Fruit fly (Drosophila melanogaster): ENCODE results near the gene Vps16B.

Vps16B gene

DNA sequence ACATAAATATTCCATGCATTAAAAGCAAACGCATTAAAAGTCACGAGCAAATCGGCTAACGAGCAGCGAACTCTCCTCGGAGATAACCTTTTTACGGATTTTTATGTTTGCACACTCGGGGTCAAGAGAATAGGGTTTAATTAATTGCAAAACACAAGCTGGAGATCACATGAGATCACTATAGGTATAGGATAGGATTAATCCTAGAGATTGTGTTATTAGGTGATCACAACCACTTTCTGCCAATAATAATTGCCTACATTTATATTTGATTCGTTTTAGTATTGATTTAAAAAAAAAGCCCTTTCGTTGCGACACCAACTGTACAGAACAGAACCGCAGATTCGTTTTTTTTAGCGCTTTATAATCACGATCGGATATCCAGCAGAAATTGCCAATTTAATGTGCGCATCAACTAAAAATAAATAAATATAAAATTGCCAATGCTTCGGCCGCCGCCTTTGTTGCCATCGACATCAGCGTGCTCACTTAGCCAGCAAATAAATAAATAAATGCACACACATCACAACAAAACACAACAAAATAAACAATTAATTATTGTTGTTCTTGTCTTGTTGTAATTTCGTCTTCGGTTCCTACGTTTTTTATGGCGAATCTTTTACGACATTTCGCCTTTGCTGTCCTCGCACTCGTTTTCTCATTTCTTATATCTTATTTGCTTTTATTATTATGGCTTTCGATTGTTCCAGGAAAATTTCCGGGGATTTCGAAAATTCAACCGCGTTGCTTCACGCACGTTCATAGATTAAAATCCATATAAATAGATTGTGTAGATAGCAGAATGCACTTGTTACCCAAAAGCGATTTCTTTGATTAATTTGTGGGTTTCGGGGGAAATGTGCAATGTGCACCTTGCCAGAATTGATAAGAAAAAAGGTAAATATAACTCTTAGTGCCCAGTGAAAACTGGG is 40.2 kb downstream of the Vps16B start:
- TF ChIP-seq ey (GFP tag; optimal IDR thresholded peaks at IDR 0.05) (no peak), dl (GFP tag; optimal IDR thresholded peaks at IDR 0.05; ENCODE audit: insufficient read depth in 1 of 2, partially characterized antibody in 2 of 2) (no peak), dsf (GFP tag; optimal IDR thresholded peaks at IDR 0.05; ENCODE audit: borderline replicate concordance) (no peak), Sp1 (GFP tag; optimal IDR thresholded peaks at IDR 0.05) (no peak), Hr83 (GFP tag; optimal IDR thresholded peaks at IDR 0.05; ENCODE audit: poor library complexity, severe bottlenecking) (no peak), Dif (GFP tag; optimal IDR thresholded peaks at IDR 0.05; ENCODE audit: partially characterized antibody) (no peak), CG9705 (GFP tag; optimal IDR thresholded peaks at IDR 0.05) (no peak), N (GFP tag; optimal IDR thresholded peaks at IDR 0.05) (no peak), h (GFP tag; optimal IDR thresholded peaks at IDR 0.05) (peak; percentile 63), sage (GFP tag; optimal IDR thresholded peaks at IDR 0.05) (no peak), Jra (GFP tag; optimal IDR thresholded peaks at IDR 0.05) (no peak), Vsx2 (GFP tag; optimal IDR thresholded peaks at IDR 0.05; ENCODE audit: partially characterized antibody) (no peak), tai (GFP tag; optimal IDR thresholded peaks at IDR 0.05) (no peak), jim (GFP tag; optimal IDR thresholded peaks at IDR 0.05) (no peak), pan (optimal IDR thresholded peaks at IDR 0.05) (no peak), foxo (GFP tag; optimal IDR thresholded peaks at IDR 0.05) (peak in 1 of 2 experiments; percentile 9), Rel (GFP tag; optimal IDR thresholded peaks at IDR 0.05) (no peak), Rel (tag; optimal IDR thresholded peaks at IDR 0.05) (peak; percentile 98), Hr78 (GFP tag; optimal IDR thresholded peaks at IDR 0.05) (no peak), CrebA (GFP tag; optimal IDR thresholded peaks at IDR 0.05; ENCODE audit: borderline replicate concordance) (no peak)

DNA sequence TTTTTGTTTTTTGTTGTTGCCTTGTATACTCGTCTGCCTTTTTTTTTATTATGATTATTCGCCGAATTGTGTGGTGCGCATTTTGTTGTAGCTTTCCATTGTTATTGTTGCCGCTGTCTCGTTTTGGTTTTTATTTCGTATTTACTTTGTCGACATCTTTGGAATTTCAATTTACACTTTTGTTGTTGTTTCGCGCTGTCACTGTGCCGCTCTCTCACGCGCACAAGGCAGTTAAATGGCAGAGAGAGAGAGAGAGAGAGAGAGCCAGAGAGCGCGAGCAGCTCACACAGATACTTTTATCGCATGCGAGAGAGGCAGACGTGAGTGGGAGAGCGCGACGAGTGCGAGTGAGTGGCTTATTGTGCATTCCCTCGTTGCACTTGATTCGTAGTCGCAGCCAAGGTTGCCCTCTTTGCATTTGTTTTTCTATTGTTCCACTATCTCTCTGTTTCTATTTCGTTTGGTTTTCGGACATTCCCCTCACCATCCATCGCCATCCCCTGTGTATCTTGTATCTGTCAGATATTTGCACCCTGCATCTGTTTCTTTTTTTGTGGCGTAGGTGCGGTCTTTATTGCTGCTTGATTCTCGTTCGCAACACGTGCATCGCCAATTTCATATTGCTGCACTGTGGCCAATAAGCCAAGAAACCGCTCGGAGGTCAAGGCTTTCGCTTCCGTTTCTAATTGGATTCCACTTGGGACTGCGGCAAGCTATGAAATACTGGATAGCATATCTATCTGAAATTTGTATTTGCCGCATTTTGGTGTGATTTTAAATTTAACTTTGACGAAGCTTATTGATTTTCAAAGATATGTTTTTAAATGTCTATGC is 41.7 kb downstream of the Vps16B start:
- peak; percentile 62 for TF ChIP-seq Hr83 (GFP tag; optimal IDR thresholded peaks at IDR 0.05; ENCODE audit: poor library complexity, severe bottlenecking)
- TF ChIP-seq Dif (GFP tag; optimal IDR thresholded peaks at IDR 0.05; ENCODE audit: partially characterized antibody), result peak; percentile 100
- no peak for TF ChIP-seq dsf (GFP tag; optimal IDR thresholded peaks at IDR 0.05; ENCODE audit: borderline replicate concordance)
- TF ChIP-seq GATAd (GFP tag; optimal IDR thresholded peaks at IDR 0.05), result no peak
- TF ChIP-seq N (GFP tag; optimal IDR thresholded peaks at IDR 0.05), result no peak
- peak; percentile 49 for TF ChIP-seq CG32264 (GFP tag; optimal IDR thresholded peaks at IDR 0.05)
- TF ChIP-seq psq (GFP tag; optimal IDR thresholded peaks at IDR 0.05), result peak; percentile 81
- TF ChIP-seq h (GFP tag; optimal IDR thresholded peaks at IDR 0.05), result peak; percentile 10
- TF ChIP-seq brk (GFP tag; optimal IDR thresholded peaks at IDR 0.05), result peak; percentile 15
- peak; percentile 98 for TF ChIP-seq Vsx2 (GFP tag; optimal IDR thresholded peaks at IDR 0.05; ENCODE audit: partially characterized antibody)
- TF ChIP-seq usp (GFP tag; optimal IDR thresholded peaks at IDR 0.05), result no peak
- TF ChIP-seq Dfd (GFP tag; optimal IDR thresholded peaks at IDR 0.05), result no peak
- TF ChIP-seq foxo (GFP tag; optimal IDR thresholded peaks at IDR 0.05), result no peak
- no peak for TF ChIP-seq pan (optimal IDR thresholded peaks at IDR 0.05)
- no peak for TF ChIP-seq Sp1 (GFP tag; optimal IDR thresholded peaks at IDR 0.05)
- peak; percentile 43 for TF ChIP-seq Rel (GFP tag; optimal IDR thresholded peaks at IDR 0.05)
- TF ChIP-seq Rel (tag; optimal IDR thresholded peaks at IDR 0.05), result peak; percentile 70
- no peak for TF ChIP-seq fru (GFP tag; optimal IDR thresholded peaks at IDR 0.05)
- TF ChIP-seq lola (GFP tag; optimal IDR thresholded peaks at IDR 0.05), result no peak
- peak; percentile 45 for TF ChIP-seq sage (GFP tag; optimal IDR thresholded peaks at IDR 0.05)
- TF ChIP-seq CrebA (GFP tag; optimal IDR thresholded peaks at IDR 0.05; ENCODE audit: borderline replicate concordance), result peak; percentile 82
- TF ChIP-seq rgr (GFP tag; optimal IDR thresholded peaks at IDR 0.05), result peak; percentile 24
- peak; percentile 98 to 99 for TF ChIP-seq dl (GFP tag; optimal IDR thresholded peaks at IDR 0.05; ENCODE audit: insufficient read depth in 1 of 2, partially characterized antibody in 2 of 2)
- peak; percentile 9 for TF ChIP-seq OdsH (GFP tag; optimal IDR thresholded peaks at IDR 0.05)
- peak; percentile 54 for TF ChIP-seq jim (GFP tag; optimal IDR thresholded peaks at IDR 0.05)

dm6 chr3R:29773833-29774324 is 42.4 kb downstream of the Vps16B start:
- TF ChIP-seq sv (GFP tag; optimal IDR thresholded peaks at IDR 0.05), result peak; percentile 75
- peak; percentile 77 for TF ChIP-seq OdsH (GFP tag; optimal IDR thresholded peaks at IDR 0.05)
- no peak for TF ChIP-seq Hr83 (GFP tag; optimal IDR thresholded peaks at IDR 0.05; ENCODE audit: poor library complexity, severe bottlenecking)
- TF ChIP-seq Myc (optimal IDR thresholded peaks at IDR 0.05), result no peak
- TF ChIP-seq ey (GFP tag; optimal IDR thresholded peaks at IDR 0.05), result peak; percentile 90
- TF ChIP-seq brk (GFP tag; optimal IDR thresholded peaks at IDR 0.05), result no peak
- peak; percentile 79 for TF ChIP-seq woc (GFP tag; optimal IDR thresholded peaks at IDR 0.05)
- no peak for TF ChIP-seq Jra (GFP tag; optimal IDR thresholded peaks at IDR 0.05)
- TF ChIP-seq h (GFP tag; optimal IDR thresholded peaks at IDR 0.05), result peak; percentile 69
- TF ChIP-seq tai (GFP tag; optimal IDR thresholded peaks at IDR 0.05), result peak; percentile 43
- peak; percentile 80 for TF ChIP-seq fru (GFP tag; optimal IDR thresholded peaks at IDR 0.05)
- peak; percentile 51 to 85 for TF ChIP-seq foxo (GFP tag; optimal IDR thresholded peaks at IDR 0.05)
- TF ChIP-seq rgr (GFP tag; optimal IDR thresholded peaks at IDR 0.05), result peak; percentile 78
- no peak for TF ChIP-seq Abd-B (GFP tag; optimal IDR thresholded peaks at IDR 0.05)
- TF ChIP-seq br (GFP tag; optimal IDR thresholded peaks at IDR 0.05), result peak; percentile 84
- peak; percentile 58 for TF ChIP-seq CG9705 (GFP tag; optimal IDR thresholded peaks at IDR 0.05)
- TF ChIP-seq Vsx2 (GFP tag; optimal IDR thresholded peaks at IDR 0.05; ENCODE audit: partially characterized antibody), result no peak
- TF ChIP-seq dmrt93B (GFP tag; optimal IDR thresholded peaks at IDR 0.05), result peak; percentile 61
- TF ChIP-seq Hnf4 (GFP tag; optimal IDR thresholded peaks at IDR 0.05), result peak; percentile 38
- TF ChIP-seq Sp1 (GFP tag; optimal IDR thresholded peaks at IDR 0.05), result peak; percentile 77
- peak; percentile 52 for TF ChIP-seq CG32264 (GFP tag; optimal IDR thresholded peaks at IDR 0.05)
- TF ChIP-seq dl (GFP tag; optimal IDR thresholded peaks at IDR 0.05; ENCODE audit: insufficient read depth in 1 of 2, partially characterized antibody in 2 of 2), result no peak
- no peak for TF ChIP-seq Rel (GFP tag; optimal IDR thresholded peaks at IDR 0.05)
- TF ChIP-seq Rel (tag; optimal IDR thresholded peaks at IDR 0.05), result peak; percentile 90
- peak; percentile 46 for TF ChIP-seq Mio (GFP tag; optimal IDR thresholded peaks at IDR 0.05)
